Fruit fly (Drosophila melanogaster): ENCODE results near the gene CG11241.
"Not testable (repeated sequence)": the region's sequence is repeated elsewhere in the genome, so short reads cannot be mapped to it uniquely, and the experiment has no call there.

CG11241 gene

dm6 chr3L:22720694-22721270, 17.4 kb downstream of the CG11241 start, which contains the start of gene mael:
Gene mael (plus strand): TSS chr3L:22721203.
- TF ChIP-seq noc (tag; optimal IDR thresholded peaks at IDR 0.05), result not testable (repeated sequence)

- no peak for TF ChIP-seq noc (tag; optimal IDR thresholded peaks at IDR 0.05)
Observed at dm6 chr3L:22717137-22717767, 21.0 kb downstream of the CG11241 start, which contains the start of the genes ArfGAP3 and CG32452. Gene ArfGAP3 (minus strand): TSS chr3L:22717577. Gene CG32452 (plus strand): TSS chr3L:22717728.

DNA sequence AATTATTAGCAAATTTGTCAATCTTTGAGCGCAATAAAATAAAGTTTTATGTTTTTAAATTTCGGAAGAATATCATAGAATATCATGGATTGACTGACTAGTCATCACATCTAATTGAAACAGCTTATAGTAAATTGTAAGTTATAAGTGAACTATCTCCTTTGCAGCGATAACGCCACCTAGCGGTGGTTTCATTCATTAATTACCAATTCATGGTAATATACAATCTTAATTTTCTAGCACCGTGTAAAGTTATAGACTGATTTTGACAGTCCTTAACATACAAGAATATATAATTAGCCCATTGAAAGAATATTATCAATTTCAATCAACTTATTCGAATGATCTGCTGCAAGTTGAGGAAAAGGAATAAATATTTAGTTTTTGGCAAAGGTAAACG, 24.6 kb downstream of the CG11241 start:
- no peak for TF ChIP-seq noc (tag; optimal IDR thresholded peaks at IDR 0.05)

dm6 chr3L:22711855-22712254, 26.4 kb downstream of the CG11241 start, which contains the start of gene CG11370:
Gene CG11370 (plus strand): TSS chr3L:22712155.
- TF ChIP-seq noc (tag; optimal IDR thresholded peaks at IDR 0.05), result no peak

DNA sequence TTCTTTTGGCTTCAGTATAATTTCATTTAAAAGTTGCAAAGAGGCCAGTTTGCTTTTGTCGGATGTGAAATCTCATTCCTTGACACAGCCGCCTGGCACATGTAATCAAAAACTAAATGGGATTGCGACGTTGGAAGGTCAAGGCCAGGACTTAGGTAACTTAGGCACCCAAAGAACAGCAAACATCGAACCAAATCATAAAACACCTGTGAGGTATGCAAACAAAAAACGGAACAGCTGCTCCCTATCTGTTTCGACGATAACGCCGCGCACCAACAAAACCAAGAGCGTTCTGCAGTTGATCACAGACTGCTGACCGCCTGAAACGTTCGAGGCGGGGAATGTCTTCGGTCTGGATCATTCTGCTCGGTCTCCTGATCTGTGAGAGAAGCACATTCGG, 39.1 kb downstream of the CG11241 start, which contains the start of gene CG45116:
TSS of gene CG45116 (plus strand) at position 301 of the 400 bp plus-strand sequence.
- TF ChIP-seq noc (tag; optimal IDR thresholded peaks at IDR 0.05), result no peak

dm6 chr3L:22696930-22697329, 41.3 kb downstream of the CG11241 start, which contains the start of gene CG32453:
Gene CG32453 (plus strand): TSS chr3L:22697230.
- TF ChIP-seq noc (tag; optimal IDR thresholded peaks at IDR 0.05), result not testable (repeated sequence)

- no peak for TF ChIP-seq noc (tag; optimal IDR thresholded peaks at IDR 0.05)
Observed at dm6 chr3L:22695653-22696052, 42.6 kb downstream of the CG11241 start, which contains the start of gene CG14452. Gene CG14452 (plus strand): TSS chr3L:22695953.

DNA sequence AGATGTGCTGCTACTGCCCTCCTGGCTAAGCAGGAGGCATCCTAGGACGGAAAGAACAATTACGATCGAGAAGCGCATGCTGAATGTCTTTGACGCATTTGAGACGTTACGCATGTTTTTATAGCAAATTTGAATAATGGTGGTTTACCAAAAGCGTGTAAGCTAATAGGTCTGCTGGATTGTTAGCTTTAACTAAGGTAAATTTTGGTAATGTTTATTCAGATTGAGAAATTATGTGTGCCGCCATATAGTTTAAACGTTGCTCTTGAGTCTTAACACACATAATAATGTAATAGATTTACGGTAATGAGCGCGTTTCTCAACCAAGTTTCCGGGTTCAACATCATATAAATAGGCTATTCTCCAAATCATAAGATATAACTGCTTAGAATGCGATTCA, 44.5 kb downstream of the CG11241 start, which contains the start of the genes CG12546 and CG14453:
TSS of gene CG12546 (minus strand) at position 101 of the 400 bp plus-strand sequence.
TSS of gene CG14453 (plus strand) at position 372 of the 400 bp plus-strand sequence.
- no peak for TF ChIP-seq noc (tag; optimal IDR thresholded peaks at IDR 0.05)

DNA sequence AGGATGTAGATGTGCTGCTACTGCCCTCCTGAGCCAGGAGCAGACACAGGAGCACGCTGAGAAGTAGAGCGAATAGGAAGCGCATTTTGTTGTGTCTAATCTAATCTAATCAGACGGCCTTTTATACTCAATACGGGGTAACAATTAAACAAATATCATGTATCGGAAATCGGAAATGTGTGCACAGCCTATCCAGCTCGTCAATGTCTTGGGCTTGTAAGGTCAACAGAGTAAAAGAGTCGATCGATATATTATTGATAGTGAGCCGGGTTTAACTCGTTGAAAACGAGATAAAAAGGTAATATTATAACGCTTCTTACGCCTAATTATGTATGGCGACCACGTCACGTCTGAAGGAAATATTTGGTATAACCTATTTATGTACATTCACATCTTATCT, 45.8 kb downstream of the CG11241 start, which contains the start of gene CG14454:
TSS of gene CG14454 (minus strand) at position 101 of the 400 bp plus-strand sequence.
- TF ChIP-seq noc (tag; optimal IDR thresholded peaks at IDR 0.05), result not testable (repeated sequence)

DNA sequence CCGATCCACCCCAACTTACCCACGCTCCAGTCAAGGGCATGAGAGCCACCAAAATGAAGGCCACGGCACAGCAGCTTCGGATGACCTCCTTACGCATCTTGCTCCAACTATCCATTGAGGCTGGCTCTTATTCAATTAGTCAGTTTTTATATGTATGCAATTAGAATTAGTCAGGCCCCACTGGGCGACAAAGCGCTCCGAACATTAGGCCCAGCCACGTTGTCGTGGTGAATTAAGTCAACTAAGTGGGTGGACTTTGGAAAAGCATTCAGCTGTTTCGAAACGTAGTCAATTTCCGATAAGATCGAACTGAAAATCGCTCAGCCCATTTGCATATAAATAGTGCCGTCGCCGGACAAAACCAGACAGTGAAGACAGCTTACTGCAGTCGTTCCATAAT, 51.2 kb downstream of the CG11241 start, which contains the start of the genes CG14455 and CG14456:
TSS of gene CG14455 (minus strand) at position 101 of the 400 bp plus-strand sequence.
TSS of gene CG14456 (plus strand) at position 236 of the 400 bp plus-strand sequence.
- no peak for TF ChIP-seq noc (tag; optimal IDR thresholded peaks at IDR 0.05)
